Worm (Caenorhabditis elegans) whole organism, L1 larva: ENCODE measurements around the gene C16C8.10.

ENCODE experiments used
- aly-2 ChIP-seq: fragments of 150-350 bp; optimal IDR thresholded peaks from 2 replicates; lab custom pipeline; 2014; ENCODE audit warnings: missing biosample characterization, missing genetic modification characterization
- ama-1 ChIP-seq: fragments of 150-350 bp; optimal IDR thresholded peaks from 2 replicates; lab custom pipeline; 2014
- blmp-1 ChIP-seq: fragments of 150-350 bp; optimal IDR thresholded peaks from 2 replicates; lab custom pipeline; 2014; ENCODE audit warnings: missing biosample characterization, missing genetic modification characterization
- fos-1 ChIP-seq: fragments of 150-350 bp; optimal IDR thresholded peaks from 2 replicates; lab custom pipeline; 2014; ENCODE audit warnings: missing biosample characterization, missing genetic modification characterization
- mep-1 ChIP-seq: fragments of 150-350 bp; optimal IDR thresholded peaks from 2 replicates; lab custom pipeline; 2014; ENCODE audit warnings: missing biosample characterization, missing genetic modification characterization
- nhr-11 ChIP-seq: fragments of 150-350 bp; optimal IDR thresholded peaks from 2 replicates; lab custom pipeline; 2014; ENCODE audit warnings: missing biosample characterization, missing genetic modification characterization
- nhr-12 ChIP-seq: sonication (generic microtip); optimal IDR thresholded peaks from 2 replicates; lab custom pipeline; 2017; ENCODE audit warnings: missing biosample characterization, missing genetic modification characterization
- snu-23 ChIP-seq: sonication (generic microtip); optimal IDR thresholded peaks from 2 replicates; lab custom pipeline; 2016; ENCODE audit warnings: missing genetic modification characterization, missing compliant biosample characterization
- sup-37 ChIP-seq: fragments of 200-800 bp; sonication (Bioruptor generic); optimal IDR thresholded peaks from 2 replicates; lab custom pipeline; 2018; ENCODE audit warnings: mild to moderate bottlenecking, missing genetic modification characterization, missing compliant biosample characterization
- tbx-2 ChIP-seq: sonication (generic microtip); optimal IDR thresholded peaks from 2 replicates; lab custom pipeline; 2016; ENCODE audit warnings: missing genetic modification characterization, missing compliant biosample characterization

ce11 chrII:3502520-3503323 is 38.2 kb upstream of the C16C8.10 start, which contains the start of the genes col-71 and Y49F6B.2:
- peak; percentile 64 for TF ChIP-seq fos-1
- peak; percentile 57 for TF ChIP-seq blmp-1
- TF ChIP-seq snu-23 (GFP tag; lab: Kevin White, UChicago), result peak; percentile 86
- no peak for TF ChIP-seq ama-1 (lab: Kevin White, UChicago)
- TF ChIP-seq tbx-2 (tag; lab: Kevin White, UChicago), result peak; percentile 89
- TF ChIP-seq sup-37 (GFP tag; lab: Kevin White, UChicago), result no peak
- TF ChIP-seq mep-1 (tag; lab: Kevin White, UChicago), result peak; percentile 85
- peak; percentile 21 for TF ChIP-seq aly-2 (tag; lab: Kevin White, UChicago)
- peak; percentile 22 for TF ChIP-seq nhr-11 (tag; lab: Kevin White, UChicago)
- TF ChIP-seq nhr-12 (tag; lab: Kevin White, UChicago), result no peak
